1 fruit fly cellular context compared by ENCODE assay signal in genomic region chrX:3671469-3672094, dm6.
TF ChIP-seq lines count a peak whose summit lies in the region.

Gene Parg, minus strand, starts transcription at chrX:3671502.
Gene Mnt, plus strand, starts transcription at chrX:3671801.

TF ChIP-seq in whole organism, embryonic, 481 proteins besides CTCF, POLR2A, EP300 and RAD21 (continued from another document):
- TF ChIP-seq CG17328 (GFP tag; IDR thresholded peaks at IDR 0.05; lab: Robert Waterston, UW) (no peak), gt (GFP tag; IDR thresholded peaks at IDR 0.05; lab: Robert Waterston, UW) (no peak), exex (tag; optimal IDR thresholded peaks at IDR 0.05; lab: Kevin White, UChicago) (no peak), tap (tag; optimal IDR thresholded peaks at IDR 0.05; lab: Kevin White, UChicago) (no peak), Oli (tag; optimal IDR thresholded peaks at IDR 0.05; lab: Kevin White, UChicago) (no peak), da (GFP tag; optimal IDR thresholded peaks at IDR 0.05; lab: Kevin White, UChicago) (no peak), p53 (GFP tag; optimal IDR thresholded peaks at IDR 0.05; lab: Kevin White, UChicago) (no peak), Bgb (GFP tag; IDR thresholded peaks at IDR 0.05; lab: Robert Waterston, UW; ENCODE audit: partially characterized antibody) (peak; percentile 55), lmd (GFP tag; IDR thresholded peaks at IDR 0.05; lab: Robert Waterston, UW) (no peak), scrt (GFP tag; optimal IDR thresholded peaks at IDR 0.05; lab: Kevin White, UChicago) (no peak), CG7745 (tag; optimal IDR thresholded peaks at IDR 0.05; lab: Kevin White, UChicago) (no peak), CG2199 (GFP tag; IDR thresholded peaks at IDR 0.05; lab: Robert Waterston, UW) (no peak), lola (GFP tag; optimal IDR thresholded peaks at IDR 0.05; lab: Kevin White, UChicago) (no peak), CG6654 (GFP tag; optimal IDR thresholded peaks at IDR 0.05; lab: Kevin White, UChicago) (no peak), Lhr (GFP tag; optimal IDR thresholded peaks at IDR 0.05; lab: Kevin White, UChicago) (peak; percentile 62), bsh (GFP tag; optimal IDR thresholded peaks at IDR 0.05; lab: Kevin White, UChicago) (no peak), gce (GFP tag; IDR thresholded peaks at IDR 0.05; lab: Robert Waterston, UW) (no peak), BEAF-32 (GFP tag; optimal IDR thresholded peaks at IDR 0.05; lab: Kevin White, UChicago) (peak; percentile 80), Elba2 (GFP tag; optimal IDR thresholded peaks at IDR 0.05; lab: Kevin White, UChicago) (no peak), HLH3B (GFP tag; IDR thresholded peaks at IDR 0.05; lab: Robert Waterston, UW) (no peak), CG6254 (GFP tag; optimal IDR thresholded peaks at IDR 0.05; lab: Kevin White, UChicago) (no peak), ssp (GFP tag; IDR thresholded peaks at IDR 0.05; lab: Robert Waterston, UW) (no peak), lab (GFP tag; optimal IDR thresholded peaks at IDR 0.05; lab: Kevin White, UChicago) (peak; percentile 26), CG1233 (GFP tag; optimal IDR thresholded peaks at IDR 0.05; lab: Kevin White, UChicago) (no peak), Dfd (GFP tag; optimal IDR thresholded peaks at IDR 0.05; lab: Kevin White, UChicago) (no peak), CG14667 (GFP tag; IDR thresholded peaks at IDR 0.05; lab: Robert Waterston, UW) (no peak), Sry-δ (GFP tag; optimal IDR thresholded peaks at IDR 0.05; lab: Kevin White, UChicago) (peak; percentile 78), Doc3 (GFP tag; IDR thresholded peaks at IDR 0.05; lab: Robert Waterston, UW; ENCODE audit: partially characterized antibody) (peak; percentile 42; the same call in 2 of the 3 replicates), Side (GFP tag; optimal IDR thresholded peaks at IDR 0.05; lab: Kevin White, UChicago) (no peak), Xbp1 (GFP tag; optimal IDR thresholded peaks at IDR 0.05; lab: Kevin White, UChicago) (no peak), zen (tag; optimal IDR thresholded peaks at IDR 0.05; lab: Kevin White, UChicago) (no peak), CG14965 (GFP tag; optimal IDR thresholded peaks at IDR 0.05; lab: Kevin White, UChicago; ENCODE audit: borderline replicate concordance) (no peak), Deaf1 (tag; optimal IDR thresholded peaks at IDR 0.05; lab: Kevin White, UChicago) (no peak), CG33557 (GFP tag; optimal IDR thresholded peaks at IDR 0.05; lab: Kevin White, UChicago) (no peak), pum (GFP tag; optimal IDR thresholded peaks at IDR 0.05; lab: Kevin White, UChicago) (no peak), CG2129 (GFP tag; IDR thresholded peaks at IDR 0.05; lab: Robert Waterston, UW; ENCODE audit: partially characterized antibody) (peak; percentile 34; the same call in 1 of the 2 replicates), Fer1 (GFP tag; optimal IDR thresholded peaks at IDR 0.05; lab: Kevin White, UChicago) (no peak), CG6791 (GFP tag; IDR thresholded peaks at IDR 0.05; lab: Robert Waterston, UW; ENCODE audit: partially characterized antibody) (no peak), CG2202 (tag; optimal IDR thresholded peaks at IDR 0.05; lab: Kevin White, UChicago) (no peak), MTF-1 (GFP tag; optimal IDR thresholded peaks at IDR 0.05; lab: Kevin White, UChicago; ENCODE audit: borderline replicate concordance) (no peak), CG14710 (tag; optimal IDR thresholded peaks at IDR 0.05; lab: Kevin White, UChicago) (peak; percentile 39), chinmo (GFP tag; IDR thresholded peaks at IDR 0.05; lab: Robert Waterston, UW; ENCODE audit: partially characterized antibody) (no peak), CG6854 (GFP tag; optimal IDR thresholded peaks at IDR 0.05; lab: Kevin White, UChicago) (peak; percentile 2), CG30020 (tag; optimal IDR thresholded peaks at IDR 0.05; lab: Kevin White, UChicago) (no peak), Bteb2 (GFP tag; optimal IDR thresholded peaks at IDR 0.05; lab: Kevin White, UChicago) (no peak), CG17568 (GFP tag; optimal IDR thresholded peaks at IDR 0.05; lab: Kevin White, UChicago) (no peak), disco-r (GFP tag; optimal IDR thresholded peaks at IDR 0.05; lab: Kevin White, UChicago) (no peak), dimm (GFP tag; IDR thresholded peaks at IDR 0.05; lab: Robert Waterston, UW) (no peak), otp (GFP tag; IDR thresholded peaks at IDR 0.05; lab: Robert Waterston, UW) (no peak), ftz-f1 (GFP tag; optimal IDR thresholded peaks at IDR 0.05; lab: Kevin White, UChicago) (peak; percentile 29), CG1529 (GFP tag; optimal IDR thresholded peaks at IDR 0.05; lab: Kevin White, UChicago) (no peak), Trl (optimal IDR thresholded peaks at IDR 0.05; lab: Kevin White, UChicago) (no peak), Trl (GFP tag; optimal IDR thresholded peaks at IDR 0.05; lab: Kevin White, UChicago) (no peak), CG12236 (GFP tag; optimal IDR thresholded peaks at IDR 0.05; lab: Kevin White, UChicago) (no peak), danr (GFP tag; IDR thresholded peaks at IDR 0.05; lab: Robert Waterston, UW) (no peak), CG10543 (GFP tag; optimal IDR thresholded peaks at IDR 0.05; lab: Kevin White, UChicago) (no peak), chn (GFP tag; optimal IDR thresholded peaks at IDR 0.05; lab: Kevin White, UChicago) (no peak), CG3995 (GFP tag; optimal IDR thresholded peaks at IDR 0.05; lab: Kevin White, UChicago) (peak; percentile 40), ems (GFP tag; optimal IDR thresholded peaks at IDR 0.05; lab: Kevin White, UChicago) (no peak), C15 (GFP tag; IDR thresholded peaks at IDR 0.05; lab: Robert Waterston, UW) (no peak), hbn (GFP tag; IDR thresholded peaks at IDR 0.05; lab: Robert Waterston, UW; ENCODE audit: partially characterized antibody) (peak; percentile 56; the same call in 1 of the 2 replicates), pita (GFP tag; optimal IDR thresholded peaks at IDR 0.05; lab: Kevin White, UChicago) (no peak), psq (GFP tag; optimal IDR thresholded peaks at IDR 0.05; lab: Kevin White, UChicago) (no peak), Fer2 (tag; optimal IDR thresholded peaks at IDR 0.05; lab: Kevin White, UChicago) (no peak), zf30C (GFP tag; optimal IDR thresholded peaks at IDR 0.05; lab: Kevin White, UChicago) (peak; percentile 25), Ets65A (GFP tag; lab: Kevin White, UChicago) (no peak), ash1 (GFP tag; optimal IDR thresholded peaks at IDR 0.05; lab: Kevin White, UChicago) (no peak), Ravus (GFP tag; IDR thresholded peaks at IDR 0.05; lab: Robert Waterston, UW) (no peak), Nf-YA (GFP tag; IDR thresholded peaks at IDR 0.05; lab: Robert Waterston, UW) (no peak), kah (GFP tag; optimal IDR thresholded peaks at IDR 0.05; lab: Kevin White, UChicago) (no peak), Hsf (GFP tag; optimal IDR thresholded peaks at IDR 0.05; lab: Kevin White, UChicago) (no peak), CG15696 (tag; optimal IDR thresholded peaks at IDR 0.05; lab: Kevin White, UChicago) (no peak), Fer3 (tag; optimal IDR thresholded peaks at IDR 0.05; lab: Kevin White, UChicago) (no peak), onecut (GFP tag; IDR thresholded peaks at IDR 0.05; lab: Robert Waterston, UW) (peak; percentile 32; the same call in 1 of the 2 replicates), CG10462 (GFP tag; optimal IDR thresholded peaks at IDR 0.05; lab: Kevin White, UChicago) (no peak), dpn (GFP tag; optimal IDR thresholded peaks at IDR 0.05; lab: Kevin White, UChicago) (peak in 1 of 2 experiments; percentile 7), hkb (optimal IDR thresholded peaks at IDR 0.05; lab: Kevin White, UChicago) (peak; percentile 2), hkb (GFP tag; IDR thresholded peaks at IDR 0.05; lab: Robert Waterston, UW) (no peak), h (optimal IDR thresholded peaks at IDR 0.05; lab: Kevin White, UChicago) (no peak), sug (tag; optimal IDR thresholded peaks at IDR 0.05; lab: Kevin White, UChicago) (no peak), CG5180 (GFP tag; optimal IDR thresholded peaks at IDR 0.05; lab: Kevin White, UChicago) (no peak), bbx (GFP tag; IDR thresholded peaks at IDR 0.05; lab: Robert Waterston, UW; ENCODE audit: partially characterized antibody) (peak; percentile 55), CG4360 (GFP tag; IDR thresholded peaks at IDR 0.05; lab: Robert Waterston, UW) (peak; percentile 76), Ets97D (GFP tag; optimal IDR thresholded peaks at IDR 0.05; lab: Kevin White, UChicago) (peak; percentile 51), CG11723 (GFP tag; optimal IDR thresholded peaks at IDR 0.05; lab: Kevin White, UChicago) (no peak), slou (GFP tag; optimal IDR thresholded peaks at IDR 0.05; lab: Kevin White, UChicago) (no peak), Meics (GFP tag; optimal IDR thresholded peaks at IDR 0.05; lab: Kevin White, UChicago) (no peak), row (GFP tag; IDR thresholded peaks at IDR 0.05; lab: Robert Waterston, UW) (no peak), CG3281 (GFP tag; optimal IDR thresholded peaks at IDR 0.05; lab: Kevin White, UChicago) (no peak), nerfin-1 (tag; optimal IDR thresholded peaks at IDR 0.05; lab: Kevin White, UChicago) (no peak), knrl (GFP tag; IDR thresholded peaks at IDR 0.05; lab: Robert Waterston, UW; ENCODE audit: partially characterized antibody) (peak; percentile 73), pan (optimal IDR thresholded peaks at IDR 0.05; lab: Kevin White, UChicago) (no peak), pan (GFP tag; optimal IDR thresholded peaks at IDR 0.05 in 1 of 2, IDR thresholded peaks at IDR 0.05 in 1 of 2) (no peak), fu2 (GFP tag; optimal IDR thresholded peaks at IDR 0.05; lab: Kevin White, UChicago) (no peak), unpg (GFP tag; optimal IDR thresholded peaks at IDR 0.05; lab: Kevin White, UChicago) (no peak), nmo (GFP tag; optimal IDR thresholded peaks at IDR 0.05; lab: Kevin White, UChicago) (peak; percentile 34), NfI (GFP tag; optimal IDR thresholded peaks at IDR 0.05; lab: Kevin White, UChicago) (no peak), Hmr (GFP tag; optimal IDR thresholded peaks at IDR 0.05; lab: Kevin White, UChicago) (peak; percentile 7), lilli (GFP tag; optimal IDR thresholded peaks at IDR 0.05; lab: Kevin White, UChicago) (peak; percentile 3)
